Worm (Caenorhabditis elegans) whole organism, early embryonic: ENCODE data around the gene hpo-15.

ENCODE experiments used
- B0310.2 ChIP-seq: sonication (generic microtip); optimal IDR thresholded peaks from 2 replicates; lab custom pipeline; 2016; ENCODE audit warnings: mild to moderate bottlenecking, missing genetic modification characterization, missing compliant biosample characterization
- ama-1 ChIP-seq: fragments of 150-350 bp; optimal IDR thresholded peaks from 2 replicates; lab custom pipeline; 2014
- ceh-36 ChIP-seq: sonication (generic microtip); optimal IDR thresholded peaks from 2 replicates; lab custom pipeline; 2016; ENCODE audit warnings: missing genetic modification characterization, inconsistent platforms, missing compliant biosample characterization
- scrt-1 ChIP-seq: fragments of 200-800 bp; sonication (Bioruptor generic); IDR thresholded peaks from 2 replicates; pipeline ENCODE4 v1.3.6; 2022; ENCODE audit warnings: missing genetic modification characterization, missing compliant biosample characterization
- tra-4 ChIP-seq: sonication (generic microtip); optimal IDR thresholded peaks from 2 replicates; lab custom pipeline; 2017; ENCODE audit warnings: missing genetic modification characterization, missing compliant biosample characterization

ce11 chrV:5502701-5503100, 10.9 kb downstream of the hpo-15 start:
- TF ChIP-seq ama-1 (no peak), B0310.2 (tag; lab: Kevin White, UChicago) (no peak), ceh-36 (tag; lab: Kevin White, UChicago) (no peak), tra-4 (tag; lab: Kevin White, UChicago) (no peak), scrt-1 (GFP tag; lab: Robert Waterston, UW) (no peak)
